Worm (Caenorhabditis elegans) whole organism, L1 larva: ENCODE measurements around the gene ZK228.13.

ENCODE experiments used
- ceh-82 ChIP-seq, 3 experiments: fragments of 150-350 bp in 1 of 3; sonication (generic microtip) in 2 of 3; optimal IDR thresholded peaks; 2 replicates each; lab custom pipeline; 2014 to 2017; ENCODE audit warnings: missing biosample characterization in 3 of 3, missing genetic modification characterization in 3 of 3
- fkh-10 ChIP-seq: sonication (generic microtip); optimal IDR thresholded peaks from 2 replicates; lab custom pipeline; 2017; ENCODE audit warnings: missing biosample characterization, missing genetic modification reagents, missing genetic modification characterization

- TF ChIP-seq fkh-10 (GFP tag; lab: Kevin White, UChicago) (peak; percentile 63), ceh-82 (tag; optimal IDR thresholded peaks at IDR 0.05; lab: Kevin White, UChicago) (peak in 2 of 3 experiments; percentile 35 to 68)
Measured at ce11 chrV:18490284-18490832, 22.4 kb upstream of the ZK228.13 start.
